Worm (Caenorhabditis elegans) whole organism, L4 larva: ENCODE data around the gene mlh-1.

ENCODE experiments used
- ama-1 ChIP-seq: fragments of 150-350 bp; optimal IDR thresholded peaks from 2 replicates; lab custom pipeline; 2014; ENCODE audit warnings: inconsistent platforms, mixed read lengths
- dmd-6 ChIP-seq: fragments of 200-800 bp; sonication (Bioruptor generic); IDR thresholded peaks from 2 replicates; pipeline ENCODE4 v1.3.6; 2022; ENCODE audit warnings: missing genetic modification reagents, missing genetic modification characterization, missing compliant biosample characterization
- lin-13 ChIP-seq: fragments of 150-350 bp; optimal IDR thresholded peaks from 2 replicates; lab custom pipeline; 2014; ENCODE audit warnings: missing biosample characterization, missing genetic modification reagents, missing genetic modification characterization
- lin-38 ChIP-seq: fragments of 200-800 bp; sonication (Bioruptor generic); IDR thresholded peaks from 2 replicates; pipeline ENCODE4 v1.3.6; 2022; ENCODE audit warnings: missing genetic modification reagents, missing genetic modification characterization, missing compliant biosample characterization
- lin-39 ChIP-seq: fragments of 150-350 bp; optimal IDR thresholded peaks from 2 replicates; lab custom pipeline; 2014; ENCODE audit warnings: missing biosample characterization, missing genetic modification reagents, missing genetic modification characterization
- nhr-11 ChIP-seq: fragments of 150-350 bp; optimal IDR thresholded peaks from 2 replicates; lab custom pipeline; 2014; ENCODE audit warnings: missing biosample characterization, missing genetic modification characterization
- saeg-2 ChIP-seq: fragments of 200-800 bp; sonication (Bioruptor generic); IDR thresholded peaks from 2 replicates; pipeline ENCODE4 v1.3.6; 2022; ENCODE audit warnings: missing genetic modification reagents, missing genetic modification characterization, missing compliant biosample characterization
- unc-130 ChIP-seq: sonication (generic microtip); optimal IDR thresholded peaks from 2 replicates; lab custom pipeline; 2016; ENCODE audit warnings: missing genetic modification reagents, missing genetic modification characterization, missing compliant biosample characterization
- zip-11 ChIP-seq: fragments of 200-800 bp; sonication (Bioruptor generic); IDR thresholded peaks from 2 replicates; pipeline ENCODE4 v1.3.6; 2022; ENCODE audit warnings: missing genetic modification characterization, missing compliant biosample characterization

DNA sequence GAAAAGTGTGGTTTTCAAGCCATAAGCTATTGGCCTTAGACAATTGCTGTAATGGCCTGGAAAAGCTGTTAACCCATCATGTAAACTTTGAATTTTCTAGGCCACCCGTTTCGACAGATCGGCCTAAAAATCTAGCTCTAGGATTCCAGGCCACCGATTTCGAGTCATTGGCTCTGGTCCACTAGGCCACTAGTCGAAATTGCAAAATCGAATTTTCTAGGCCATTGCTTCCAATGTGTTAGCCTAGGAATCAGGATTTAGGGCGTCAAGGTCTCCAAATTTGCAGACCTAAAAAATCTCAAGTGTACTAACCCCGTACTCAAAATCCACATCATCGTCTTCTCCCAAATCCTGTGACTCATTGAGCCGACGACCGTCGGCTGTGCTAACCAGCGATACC, 3.6 kb downstream of the mlh-1 start:
- no peak for TF ChIP-seq dmd-6 (GFP tag; lab: Robert Waterston, UW)
- no peak for TF ChIP-seq lin-13 (GFP tag; lab: Kevin White, UChicago)
- TF ChIP-seq ama-1 = no peak
- TF ChIP-seq saeg-2 (GFP tag; lab: Robert Waterston, UW) = no peak
- no peak for TF ChIP-seq lin-39 (tag; lab: Kevin White, UChicago)
- TF ChIP-seq nhr-11 (tag; lab: Kevin White, UChicago) = no peak
- TF ChIP-seq lin-38 = no peak
- TF ChIP-seq zip-11 (GFP tag; lab: Robert Waterston, UW) = no peak
- no peak for TF ChIP-seq unc-130 (GFP tag; lab: Kevin White, UChicago)
